Worm (Caenorhabditis elegans): Measurements from ENCODE around the gene nas-4.

nas-4 gene

DNA sequence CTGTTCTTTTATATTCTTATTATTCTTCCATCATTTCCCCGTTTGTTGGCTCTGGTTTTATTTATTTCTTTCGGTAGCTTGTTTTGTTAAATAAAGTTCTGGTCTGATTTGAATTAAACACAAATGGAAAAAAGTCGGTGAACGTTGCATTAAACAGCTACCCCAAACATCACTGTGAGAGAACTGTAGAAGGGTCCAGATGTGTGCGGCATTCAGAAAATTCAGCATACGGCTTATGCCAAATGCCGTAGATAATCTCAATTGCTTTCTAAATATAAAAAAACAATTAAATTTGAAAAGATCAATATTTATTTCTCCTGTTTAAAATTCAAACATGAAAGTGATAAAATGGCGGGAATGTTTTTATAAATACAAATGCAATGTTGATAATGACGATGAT is 24.4 kb upstream of the nas-4 start (continued):
- TF ChIP-seq rcor-1 (GFP tag; IDR thresholded peaks at IDR 0.05) (no peak; the same call in 1 of the 2 replicates), mcd-1 (GFP tag; IDR thresholded peaks at IDR 0.05) (no peak), lin-54 (GFP tag; optimal IDR thresholded peaks at IDR 0.05) (peak; percentile 19), ceh-40 (GFP tag; IDR thresholded peaks at IDR 0.05) (no peak), ztf-25 (GFP tag; IDR thresholded peaks at IDR 0.05) (no peak), F37B4.10 (GFP tag; IDR thresholded peaks at IDR 0.05) (no peak), zfh-2 (GFP tag; conservative IDR thresholded peaks at IDR 0.05) (no peak), rpc-1 (optimal IDR thresholded peaks at IDR 0.05) (no peak), rpc-1 (tag; optimal IDR thresholded peaks at IDR 0.05) (no peak), repo-1 (tag; optimal IDR thresholded peaks at IDR 0.05) (no peak), Y79H2A.3 (GFP tag; conservative IDR thresholded peaks at IDR 0.05) (0 out of 2 replicates have a peak, but pooled peaks have one; percentile 25), madf-6 (GFP tag; IDR thresholded peaks at IDR 0.05) (0 out of 2 replicates have a peak, but pooled peaks have one; percentile 25), egl-18 (GFP tag; IDR thresholded peaks at IDR 0.05) (no peak), Y53G8AR.9 (GFP tag; conservative IDR thresholded peaks at IDR 0.05) (peak; percentile 41; the same call in 1 of the 2 replicates), nhr-179 (tag; optimal IDR thresholded peaks at IDR 0.05) (no peak), attf-6 (GFP tag; IDR thresholded peaks at IDR 0.05) (no peak), aptf-2 (GFP tag; conservative IDR thresholded peaks at IDR 0.05) (no peak), cebp-2 (GFP tag; IDR thresholded peaks at IDR 0.05) (no peak), mes-4 (tag; optimal IDR thresholded peaks at IDR 0.05) (no peak), athp-1 (tag; optimal IDR thresholded peaks at IDR 0.05) (no peak), unc-62 (GFP tag; optimal IDR thresholded peaks at IDR 0.05) (no peak), ztf-6 (GFP tag; IDR thresholded peaks at IDR 0.05) (no peak), fkh-3 (tag; optimal IDR thresholded peaks at IDR 0.05) (no peak), ets-4 (GFP tag; optimal IDR thresholded peaks at IDR 0.05) (no peak), Y67H2A.10 (GFP tag; conservative IDR thresholded peaks at IDR 0.05) (no peak), lin-40 (tag; optimal IDR thresholded peaks at IDR 0.05) (no peak), B0035.1 (tag; optimal IDR thresholded peaks at IDR 0.05) (no peak), lir-1 (GFP tag; conservative IDR thresholded peaks at IDR 0.05) (no peak), nhr-27 (tag; optimal IDR thresholded peaks at IDR 0.05) (no peak), madf-3 (GFP tag; IDR thresholded peaks at IDR 0.05) (no peak), dpl-1 (GFP tag; optimal IDR thresholded peaks at IDR 0.05) (no peak), ceh-79 (tag; optimal IDR thresholded peaks at IDR 0.05) (no peak), let-526 (GFP tag; IDR thresholded peaks at IDR 0.05) (no peak), rec-8 (tag; optimal IDR thresholded peaks at IDR 0.05) (no peak), lin-26 (GFP tag; IDR thresholded peaks at IDR 0.05) (no peak), snpc-1.1 (tag; optimal IDR thresholded peaks at IDR 0.05; ENCODE audit: insufficient read depth) (no peak), ztf-28 (GFP tag; IDR thresholded peaks at IDR 0.05) (no peak), ztf-22 (GFP tag; optimal IDR thresholded peaks at IDR 0.05) (no peak), hlh-26 (GFP tag; conservative IDR thresholded peaks at IDR 0.05) (no peak), F52B5.7 (tag; optimal IDR thresholded peaks at IDR 0.05) (no peak), F57A8.1 (GFP tag; optimal IDR thresholded peaks at IDR 0.05) (no peak), Y56A3A.18 (GFP tag; IDR thresholded peaks at IDR 0.05) (peak; percentile 14; the same call in 1 of the 2 replicates), K11D2.4 (GFP tag; IDR thresholded peaks at IDR 0.05) (no peak), mel-28 (tag; optimal IDR thresholded peaks at IDR 0.05; ENCODE audit: borderline replicate concordance) (no peak), D2030.7 (GFP tag; IDR thresholded peaks at IDR 0.05) (peak; percentile 43; the same call in 1 of the 2 replicates), ceh-91 (GFP tag; IDR thresholded peaks at IDR 0.05) (no peak), B0336.3 (GFP tag; IDR thresholded peaks at IDR 0.05) (0 out of 2 replicates have a peak, but pooled peaks have one; percentile 29), C06A6.2 (GFP tag; conservative IDR thresholded peaks at IDR 0.05) (no peak), lsy-27 (tag; optimal IDR thresholded peaks at IDR 0.05; ENCODE audit: borderline replicate concordance, insufficient read depth) (no peak), ztf-26 (tag; optimal IDR thresholded peaks at IDR 0.05) (no peak)
